Worm (Caenorhabditis elegans) whole organism, dauer: ENCODE results near the gene igdb-1.
"Not testable (repeated sequence)": the region's sequence is repeated elsewhere in the genome, so short reads cannot be mapped to it uniquely, and the experiment has no call there.

Experiments
- unc-62 ChIP-seq: sonication (generic microtip); optimal IDR thresholded peaks from 2 replicates; lab custom pipeline; 2017; ENCODE audit warnings: missing biosample characterization, missing genetic modification reagents, missing genetic modification characterization

igdb-1 gene

DNA sequence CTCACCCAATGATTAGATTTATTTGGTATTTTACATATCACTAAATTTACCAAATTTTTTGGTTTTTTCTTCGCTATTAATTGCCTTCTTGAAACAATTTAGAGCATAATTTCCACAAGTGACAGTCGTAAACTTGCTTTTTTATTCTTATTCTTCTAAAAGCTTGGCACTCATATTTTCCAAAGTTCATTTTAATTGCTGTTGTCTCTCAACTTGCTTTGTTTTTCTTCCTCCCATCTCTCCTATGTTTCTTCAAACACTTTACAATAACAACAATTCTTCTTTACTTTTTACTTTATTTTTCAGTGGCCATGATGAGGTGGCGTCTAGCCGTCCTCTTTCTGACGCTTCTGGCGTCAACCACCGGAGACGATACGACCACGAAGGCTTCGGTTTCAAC is 10.5 kb upstream of the igdb-1 start, which contains the start of gene igdb-2:
igdb-2 (plus strand) TSS at position 301 of the 400 bp plus-strand sequence.
- TF ChIP-seq unc-62 = no peak

DNA sequence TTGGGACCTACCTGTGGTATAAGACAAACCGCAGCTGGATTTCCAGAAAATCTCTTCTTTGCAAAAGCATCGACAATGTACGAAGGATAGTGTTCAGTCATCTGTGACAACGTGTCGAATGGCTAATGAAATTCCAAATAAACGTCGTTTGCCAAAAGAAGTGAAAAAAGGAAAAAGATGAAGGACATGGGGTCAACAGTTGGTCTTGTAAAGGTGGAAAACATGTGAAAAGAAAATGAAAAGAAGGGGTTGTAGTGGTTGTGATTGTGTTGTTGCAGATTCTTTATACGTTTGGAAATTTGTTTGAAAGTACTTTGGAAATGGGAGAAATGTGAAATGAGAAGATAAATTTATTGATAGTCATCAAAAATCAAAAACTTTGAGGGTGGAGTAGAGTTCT is 1.9 kb upstream of the igdb-1 start, which contains the start of gene T04A11.1:
T04A11.1 (minus strand) TSS at position 101 of the 400 bp plus-strand sequence.
- not testable (repeated sequence) for TF ChIP-seq unc-62

DNA sequence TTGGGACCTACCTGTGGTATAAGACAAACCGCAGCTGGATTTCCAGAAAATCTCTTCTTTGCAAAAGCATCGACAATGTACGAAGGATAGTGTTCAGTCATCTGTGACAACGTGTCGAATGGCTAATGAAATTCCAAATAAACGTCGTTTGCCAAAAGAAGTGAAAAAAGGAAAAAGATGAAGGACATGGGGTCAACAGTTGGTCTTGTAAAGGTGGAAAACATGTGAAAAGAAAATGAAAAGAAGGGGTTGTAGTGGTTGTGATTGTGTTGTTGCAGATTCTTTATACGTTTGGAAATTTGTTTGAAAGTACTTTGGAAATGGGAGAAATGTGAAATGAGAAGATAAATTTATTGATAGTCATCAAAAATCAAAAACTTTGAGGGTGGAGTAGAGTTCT is 5.7 kb downstream of the igdb-1 start, which contains the start of gene T04A11.4:
T04A11.4 (minus strand) TSS at position 101 of the 400 bp plus-strand sequence.
- TF ChIP-seq unc-62 = not testable (repeated sequence)

DNA sequence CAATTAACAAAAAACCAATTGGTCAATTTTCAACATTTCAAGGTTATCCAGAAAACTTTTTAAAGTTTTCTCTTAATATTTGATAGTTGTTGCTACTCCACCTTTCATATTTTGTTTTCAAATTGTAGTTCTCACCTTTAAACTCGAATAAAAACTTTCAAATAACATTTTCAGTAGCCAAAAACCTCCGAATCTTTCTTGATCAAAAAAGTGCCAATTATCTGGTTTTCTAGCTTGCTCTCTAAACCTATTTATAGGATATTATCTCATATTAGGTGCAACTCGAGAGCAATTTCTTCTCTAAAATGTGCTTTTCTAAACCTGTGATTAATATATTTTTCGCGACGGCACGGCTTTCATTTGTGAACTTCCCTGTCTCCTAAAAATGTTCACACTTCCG is 8.4 kb downstream of the igdb-1 start, which contains the start of gene sru-26:
sru-26 (plus strand) TSS at position 301 of the 400 bp plus-strand sequence.
- TF ChIP-seq unc-62 = no peak

DNA sequence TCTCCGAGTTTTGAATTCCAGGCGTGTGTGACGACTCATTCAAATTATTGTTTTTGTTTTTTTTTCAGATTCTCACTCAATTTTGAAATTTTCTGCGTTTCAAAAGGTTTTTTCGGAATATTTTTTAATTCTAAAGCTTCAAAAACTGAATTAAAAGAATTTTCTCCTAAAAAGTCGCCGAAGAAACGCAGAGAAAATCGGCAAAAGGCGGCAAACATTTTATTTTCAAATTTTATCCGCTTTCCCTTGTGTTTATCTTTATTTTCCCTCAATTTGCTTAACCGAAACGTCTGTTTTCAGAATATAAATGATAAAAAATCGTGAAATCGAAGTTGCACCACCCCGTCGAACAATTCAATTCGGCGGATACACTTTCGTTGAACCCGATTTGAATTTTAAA is 11.7 kb downstream of the igdb-1 start, which contains the start of gene him-6:
him-6 (plus strand) TSS at position 301 of the 400 bp plus-strand sequence.
- no peak for TF ChIP-seq unc-62

DNA sequence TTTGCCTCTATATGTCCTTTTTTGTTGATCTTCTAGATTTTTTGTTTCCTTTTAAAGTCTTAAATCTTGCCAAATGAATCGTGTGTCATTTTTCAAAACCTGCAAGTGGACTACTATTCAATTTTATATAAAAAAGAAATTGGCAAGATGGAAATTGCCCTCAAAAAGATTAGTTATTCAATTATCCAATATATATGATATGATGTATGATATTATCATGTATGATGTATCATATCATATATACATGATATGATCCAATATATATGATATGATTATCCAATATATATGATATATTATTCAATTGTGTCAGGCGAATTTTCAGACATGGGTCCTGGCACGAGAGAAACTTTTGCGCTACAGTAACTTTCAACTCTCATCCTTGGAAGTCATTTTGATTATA is 16.4 kb downstream of the igdb-1 start, which contains the start of gene sru-20:
sru-20 (plus strand) TSS at position 301 of the 400 bp plus-strand sequence.
- TF ChIP-seq unc-62 = no peak

DNA sequence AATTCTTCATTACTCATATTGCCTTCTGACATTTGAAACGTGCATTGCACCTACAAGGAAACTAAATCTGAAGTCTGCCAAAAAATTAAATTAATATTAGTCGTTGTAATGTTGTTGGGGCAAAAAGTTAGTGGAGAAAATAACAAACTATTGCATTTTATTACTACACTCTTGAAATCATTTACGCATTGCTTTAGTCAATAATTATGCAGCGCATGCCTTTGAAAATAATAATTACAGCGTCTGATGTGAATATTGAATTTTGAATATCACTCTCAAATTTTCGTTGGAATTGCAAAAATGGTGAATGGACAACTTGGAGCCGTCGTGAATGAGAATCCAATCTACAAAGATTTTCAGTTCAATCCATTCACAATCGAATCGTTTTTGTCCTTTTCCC is 19.4 kb downstream of the igdb-1 start, which contains the start of gene sru-19:
sru-19 (plus strand) TSS at position 301 of the 400 bp plus-strand sequence.
- TF ChIP-seq unc-62 = no peak

DNA sequence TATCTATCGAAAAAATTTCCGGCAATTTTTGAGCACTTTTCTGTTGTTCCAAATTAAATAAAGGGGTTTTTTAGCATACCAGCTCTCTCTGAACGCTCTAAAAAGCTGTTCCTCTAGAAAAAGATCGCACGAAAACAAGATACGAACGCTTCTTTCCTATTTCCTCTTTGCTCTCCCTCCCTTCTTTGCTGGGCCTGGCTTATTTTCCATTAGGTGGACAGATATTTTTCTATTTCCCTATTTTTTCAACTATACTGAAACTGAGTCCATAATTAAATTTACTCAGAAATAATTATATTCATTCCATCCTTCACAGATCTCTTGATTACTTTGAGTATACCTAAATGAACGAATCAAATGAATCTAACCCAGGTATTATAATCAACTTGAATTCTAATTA is 23.1 kb downstream of the igdb-1 start, which contains the start of gene sru-18:
sru-18 (plus strand) TSS at position 301 of the 400 bp plus-strand sequence.
- no peak for TF ChIP-seq unc-62

DNA sequence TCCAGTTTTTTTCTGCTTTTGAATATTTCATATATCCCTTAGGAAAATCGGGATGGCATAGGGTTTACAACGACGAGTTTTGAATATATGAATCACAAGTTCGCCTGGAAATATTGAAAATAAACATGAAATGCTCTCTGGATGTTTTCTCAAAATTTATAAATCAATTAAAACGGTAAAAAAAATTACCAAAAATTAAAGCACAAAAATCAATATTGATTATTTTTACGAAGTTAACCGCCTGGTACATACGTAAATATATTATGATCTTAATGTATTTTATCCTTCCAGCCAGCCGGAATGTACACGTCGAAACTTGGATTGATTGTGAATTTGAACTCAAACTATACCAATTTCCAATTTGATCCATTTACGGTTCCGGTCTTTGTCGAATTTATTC is 26.6 kb downstream of the igdb-1 start, which contains the start of gene sru-17:
sru-17 (plus strand) TSS at position 301 of the 400 bp plus-strand sequence.
- not testable (repeated sequence) for TF ChIP-seq unc-62

DNA sequence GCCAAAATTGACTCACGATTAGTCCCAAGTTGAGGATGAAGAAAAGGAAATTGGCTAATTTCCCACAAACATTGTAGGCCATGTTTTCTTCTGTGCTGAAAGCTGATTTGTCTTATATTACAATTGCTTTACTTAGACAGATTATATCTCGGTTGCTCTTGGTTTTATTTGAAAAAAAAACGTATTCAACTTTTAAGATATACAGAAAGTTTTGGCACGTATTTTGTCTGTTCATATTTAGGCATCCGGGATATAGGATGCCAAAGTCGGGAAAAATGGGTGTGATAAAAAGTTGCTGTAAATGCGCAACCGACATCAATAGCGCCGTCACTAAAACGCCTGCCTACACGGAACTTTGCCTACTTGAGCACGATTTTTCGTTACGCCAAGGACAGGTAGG is 41.3 kb downstream of the igdb-1 start, which contains the start of gene tsp-4:
tsp-4 (minus strand) TSS at position 101 of the 400 bp plus-strand sequence.
- TF ChIP-seq unc-62 = no peak

DNA sequence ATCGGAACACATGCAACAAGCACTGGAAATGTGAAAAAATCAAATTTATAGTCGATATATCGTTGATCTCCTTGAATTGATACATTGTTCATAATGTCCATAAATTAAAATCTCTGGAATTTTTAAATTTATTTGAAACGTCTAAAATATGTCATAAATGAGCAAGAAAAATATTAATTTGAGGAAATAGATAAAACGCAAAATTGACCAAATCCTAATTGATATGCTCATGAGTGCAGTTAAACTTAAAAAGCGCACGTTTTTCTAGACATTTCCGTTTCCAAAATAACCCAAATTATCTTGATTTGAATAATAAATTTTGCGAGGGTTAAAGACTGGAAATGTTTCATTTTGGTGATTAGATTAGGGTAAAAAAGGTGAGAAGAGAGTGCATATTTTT is 43.7 kb downstream of the igdb-1 start, which contains the start of gene sru-13:
sru-13 (minus strand) TSS at position 101 of the 400 bp plus-strand sequence.
- TF ChIP-seq unc-62 = no peak

DNA sequence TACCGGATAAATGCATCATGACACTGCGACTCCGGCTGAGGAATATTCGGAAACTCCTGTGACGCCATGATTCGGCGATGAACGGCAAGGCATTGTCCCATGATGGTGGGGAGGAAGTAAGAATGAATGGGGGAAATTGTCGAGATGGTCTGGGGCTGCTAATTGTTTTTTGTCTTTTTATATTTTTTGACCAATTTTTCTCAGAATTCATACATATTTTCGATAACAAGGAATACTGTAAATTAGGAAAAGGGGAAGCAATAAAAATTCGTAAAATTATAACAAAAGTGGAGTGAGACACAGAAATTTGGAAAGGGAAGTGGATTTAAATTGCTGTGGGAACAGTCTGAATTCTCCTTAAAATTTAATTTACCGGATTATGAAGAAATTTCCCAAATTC is 46.6 kb downstream of the igdb-1 start, which contains the start of gene eak-4:
eak-4 (minus strand) TSS at position 101 of the 400 bp plus-strand sequence.
- no peak for TF ChIP-seq unc-62

DNA sequence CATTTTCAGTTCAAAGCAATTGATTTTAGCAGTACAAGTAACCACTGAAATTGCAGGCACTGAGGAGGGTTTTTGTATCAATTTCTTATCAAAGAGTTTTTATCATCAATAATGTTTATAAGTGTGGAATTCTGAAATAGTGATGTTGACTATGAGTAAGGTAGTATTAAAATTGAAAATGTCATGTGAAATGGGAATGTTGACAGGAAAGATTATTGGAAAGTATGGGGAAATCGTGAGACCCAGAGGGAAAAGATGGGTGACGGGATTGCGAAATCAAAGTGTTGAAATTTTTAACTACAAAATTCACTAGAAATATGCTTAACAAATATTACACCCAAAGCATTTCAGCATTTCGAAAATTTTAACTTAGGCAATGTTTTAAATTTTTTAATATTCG is 48.4 kb downstream of the igdb-1 start, which contains the start of gene F53B2.8:
F53B2.8 (minus strand) TSS at position 180 of the 400 bp plus-strand sequence.
- TF ChIP-seq unc-62 = no peak

DNA sequence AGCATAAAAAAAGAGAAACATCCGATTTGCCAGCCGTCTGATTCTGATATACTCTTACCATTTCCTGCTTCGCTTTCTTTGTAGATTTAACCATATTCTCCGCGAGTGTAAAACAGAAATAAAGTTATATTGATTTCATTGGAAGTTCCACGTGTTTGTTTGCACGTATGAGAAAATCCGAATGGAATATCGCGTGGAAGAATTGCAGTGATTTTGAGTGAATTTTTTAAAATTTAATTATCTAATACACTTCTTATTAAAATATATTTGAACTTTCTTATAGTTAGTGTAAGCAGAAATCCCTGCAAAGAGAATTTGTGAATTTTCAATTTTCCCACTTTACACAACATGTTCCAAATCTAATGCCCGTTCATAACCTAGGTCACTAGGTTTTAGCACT is 52.2 kb downstream of the igdb-1 start, which contains the start of gene F53B2.5:
F53B2.5 (minus strand) TSS at position 101 of the 400 bp plus-strand sequence.
- no peak for TF ChIP-seq unc-62

DNA sequence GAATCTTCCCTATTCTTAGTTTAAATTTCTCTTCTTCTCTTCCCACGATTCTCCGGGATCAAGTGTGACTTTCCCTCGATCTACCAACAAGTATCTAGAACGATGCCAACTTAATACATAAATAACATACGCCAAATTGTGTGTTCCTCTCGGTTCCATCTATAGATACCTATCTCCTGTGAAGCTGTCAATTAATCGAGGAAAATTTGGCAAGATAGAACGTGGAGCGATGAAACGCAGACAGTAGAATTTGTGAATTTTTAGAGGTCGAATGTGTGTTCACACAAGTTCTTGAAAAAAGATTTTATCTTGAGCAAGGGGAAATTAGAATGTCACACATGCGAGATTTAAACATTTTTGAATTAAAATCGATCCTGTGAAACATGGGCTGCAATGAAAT is 52.7 kb downstream of the igdb-1 start:
- TF ChIP-seq unc-62 = no peak
